Worm (Caenorhabditis elegans) whole organism, L4 larva: ENCODE results near the gene Y116A8B.4.

Source experiments
- F10B5.3 ChIP-seq: sonication (generic microtip); optimal IDR thresholded peaks from 2 replicates; lab custom pipeline; 2016; ENCODE audit warnings: mild to moderate bottlenecking, missing genetic modification characterization, missing compliant biosample characterization
- F37D6.2 ChIP-seq: sonication (generic microtip); optimal IDR thresholded peaks from 2 replicates; lab custom pipeline; 2016; ENCODE audit warnings: mild to moderate bottlenecking, missing genetic modification characterization, missing compliant biosample characterization
- F44E2.7 ChIP-seq: fragments of 200-800 bp; sonication (Bioruptor generic); IDR thresholded peaks from 2 replicates; pipeline ENCODE4 v2.1.2; 2022; ENCODE audit warnings: missing genetic modification characterization, missing compliant biosample characterization
- T26A8.4 ChIP-seq: fragments of 200-800 bp; sonication (Bioruptor generic); IDR thresholded peaks from 2 replicates; pipeline ENCODE4 v1.3.6; 2022; ENCODE audit warnings: missing genetic modification characterization, missing compliant biosample characterization
- ZK546.5 ChIP-seq, 2 experiments: sonication (generic microtip); optimal IDR thresholded peaks; 2 replicates each; lab custom pipeline; 2017; ENCODE audit warnings: missing biosample characterization in 2 of 2, missing genetic modification characterization in 2 of 2
- ama-1 ChIP-seq: fragments of 150-350 bp; optimal IDR thresholded peaks from 2 replicates; lab custom pipeline; 2014; ENCODE audit warnings: inconsistent platforms, mixed read lengths
- arid-1 ChIP-seq: fragments of 200-800 bp; sonication (Bioruptor generic); conservative IDR thresholded peaks from 2 replicates; pipeline ENCODE4 v1.3.6; 2022; ENCODE audit warnings: missing genetic modification reagents, missing genetic modification characterization, missing compliant biosample characterization
- ceh-28 ChIP-seq: fragments of 150-350 bp; optimal IDR thresholded peaks from 2 replicates; lab custom pipeline; 2014; ENCODE audit warnings: missing biosample characterization, missing genetic modification reagents, missing genetic modification characterization
- ceh-32 ChIP-seq: sonication (generic microtip); optimal IDR thresholded peaks from 2 replicates; lab custom pipeline; 2016; ENCODE audit warnings: mild to moderate bottlenecking, missing genetic modification characterization, missing compliant biosample characterization; ENCODE audit not compliant: poor library complexity
- ctbp-1 ChIP-seq: fragments of 200-800 bp; sonication (Bioruptor generic); IDR thresholded peaks from 2 replicates; pipeline ENCODE4 v1.3.6; 2022; ENCODE audit warnings: missing genetic modification reagents, missing genetic modification characterization, missing compliant biosample characterization
- daf-12 ChIP-seq: fragments of 150-350 bp; optimal IDR thresholded peaks from 2 replicates; lab custom pipeline; 2014; ENCODE audit warnings: missing biosample characterization, missing genetic modification reagents, missing genetic modification characterization
- daf-16 ChIP-seq, 3 experiments: sonication (generic microtip); optimal IDR thresholded peaks; 2 replicates each; lab custom pipeline; 2016 to 2017; ENCODE audit warnings: missing genetic modification characterization in 3 of 3, missing genetic modification reagents in 3 of 3, mild to moderate bottlenecking in 2 of 3, missing compliant biosample characterization in 2 of 3, missing biosample characterization in 1 of 3, moderate library complexity in 1 of 3
- daf-19 ChIP-seq: fragments of 200-800 bp; sonication (Bioruptor generic); conservative IDR thresholded peaks from 2 replicates; pipeline ENCODE4 v1.3.6; 2022; ENCODE audit warnings: missing genetic modification characterization, missing compliant biosample characterization
- daf-8 ChIP-seq: fragments of 200-800 bp; sonication (Bioruptor generic); IDR thresholded peaks from 2 replicates; pipeline ENCODE4 v1.3.6; 2022; ENCODE audit warnings: missing genetic modification characterization, missing compliant biosample characterization
- dmd-6 ChIP-seq: fragments of 200-800 bp; sonication (Bioruptor generic); IDR thresholded peaks from 2 replicates; pipeline ENCODE4 v1.3.6; 2022; ENCODE audit warnings: missing genetic modification reagents, missing genetic modification characterization, missing compliant biosample characterization
- dmd-8 ChIP-seq: fragments of 200-800 bp; sonication (Bioruptor generic); IDR thresholded peaks from 2 replicates; pipeline ENCODE4 v1.3.6; 2022; ENCODE audit warnings: missing genetic modification characterization, missing compliant biosample characterization
- dve-1 ChIP-seq: sonication (generic microtip); optimal IDR thresholded peaks from 2 replicates; lab custom pipeline; 2017; ENCODE audit warnings: antibody characterized with exemption, mild to moderate bottlenecking, missing genetic modification characterization, missing compliant biosample characterization; ENCODE audit not compliant: insufficient read depth
- hlh-11 ChIP-seq: fragments of 200-800 bp; sonication (Bioruptor generic); optimal IDR thresholded peaks from 2 replicates; lab custom pipeline; 2018; ENCODE audit warnings: mild to moderate bottlenecking, missing genetic modification characterization, missing compliant biosample characterization
- lin-1 ChIP-seq: fragments of 200-800 bp; sonication (Bioruptor generic); IDR thresholded peaks from 2 replicates; pipeline ENCODE4 v1.3.6; 2022; ENCODE audit warnings: missing genetic modification reagents, missing genetic modification characterization, missing compliant biosample characterization
- lin-13 ChIP-seq: fragments of 150-350 bp; optimal IDR thresholded peaks from 2 replicates; lab custom pipeline; 2014; ENCODE audit warnings: missing biosample characterization, missing genetic modification reagents, missing genetic modification characterization
- lin-38 ChIP-seq: fragments of 200-800 bp; sonication (Bioruptor generic); IDR thresholded peaks from 2 replicates; pipeline ENCODE4 v1.3.6; 2022; ENCODE audit warnings: missing genetic modification reagents, missing genetic modification characterization, missing compliant biosample characterization
- madf-5 ChIP-seq, 2 experiments: fragments of 200-800 bp; sonication (Bioruptor generic); IDR thresholded peaks; 2 replicates each; pipeline ENCODE4 v1.3.6; 2022; ENCODE audit warnings: missing compliant biosample characterization in 2 of 2, missing genetic modification characterization in 2 of 2
- nhr-102 ChIP-seq: sonication (generic microtip); optimal IDR thresholded peaks from 2 replicates; lab custom pipeline; 2016; ENCODE audit warnings: mild to moderate bottlenecking, missing genetic modification characterization, moderate library complexity, missing compliant biosample characterization
- nhr-237 ChIP-seq: sonication (generic microtip); optimal IDR thresholded peaks from 2 replicates; lab custom pipeline; 2017; ENCODE audit warnings: missing biosample characterization, missing genetic modification characterization
- nhr-28 ChIP-seq: fragments of 150-350 bp; optimal IDR thresholded peaks from 2 replicates; lab custom pipeline; 2014; ENCODE audit warnings: missing biosample characterization, missing genetic modification characterization
- nhr-41 ChIP-seq: fragments of 200-800 bp; sonication (Bioruptor generic); IDR thresholded peaks from 2 replicates; pipeline ENCODE4 v1.3.6; 2022; ENCODE audit warnings: missing genetic modification reagents, missing genetic modification characterization, missing compliant biosample characterization
- pha-4 ChIP-seq, 2 experiments: fragments of 150-350 bp in 1 of 2; fragments of 200-800 bp in 1 of 2; sonication (Bioruptor generic) in 1 of 2; IDR thresholded peaks in 1 of 2; optimal IDR thresholded peaks in 1 of 2; 2 replicates each; pipeline versions ENCODE4 v1.3.6 to Lab custom; 2014 to 2022; ENCODE audit warnings: missing genetic modification characterization in 2 of 2, missing genetic modification reagents in 2 of 2, missing biosample characterization in 1 of 2, missing compliant biosample characterization in 1 of 2
- php-3 ChIP-seq: fragments of 200-800 bp; sonication (Bioruptor generic); IDR thresholded peaks from 2 replicates; pipeline ENCODE4 v1.3.6; 2022; ENCODE audit warnings: missing genetic modification reagents, missing genetic modification characterization, missing compliant biosample characterization
- pqm-1 ChIP-seq: sonication (generic microtip); optimal IDR thresholded peaks from 2 replicates; lab custom pipeline; 2017; ENCODE audit warnings: missing biosample characterization, missing genetic modification characterization
- rbr-2 ChIP-seq: sonication (generic microtip); optimal IDR thresholded peaks from 2 replicates; lab custom pipeline; 2016; ENCODE audit warnings: missing genotype, missing genetic modification characterization, missing compliant biosample characterization
- sdz-12 ChIP-seq: fragments of 200-800 bp; sonication (Bioruptor generic); optimal IDR thresholded peaks from 2 replicates; lab custom pipeline; 2018; ENCODE audit warnings: mild to moderate bottlenecking, missing genetic modification characterization, missing compliant biosample characterization
- set-16 ChIP-seq: fragments of 200-800 bp; sonication (Bioruptor generic); IDR thresholded peaks from 2 replicates; pipeline ENCODE4 v1.3.6; 2022; ENCODE audit warnings: missing genetic modification reagents, missing genetic modification characterization, missing compliant biosample characterization
- tag-97 ChIP-seq: fragments of 200-800 bp; sonication (Bioruptor generic); IDR thresholded peaks from 2 replicates; pipeline ENCODE4 v1.3.6; 2022; ENCODE audit warnings: missing genetic modification characterization, missing compliant biosample characterization
- tra-1 ChIP-seq: fragments of 200-800 bp; sonication (Bioruptor generic); IDR thresholded peaks from 2 replicates; pipeline ENCODE4 v1.3.6; 2022; ENCODE audit warnings: missing genetic modification reagents, missing genetic modification characterization, missing compliant biosample characterization
- unc-62 ChIP-seq, 3 experiments: fragments of 150-350 bp in 1 of 3; sonication (generic microtip); optimal IDR thresholded peaks in 2 of 3; peaks in 1 of 3; 1 replicate in 1 of 3; 2 replicates in 2 of 3; lab custom pipeline; 2014 to 2017; ENCODE audit warnings: missing biosample characterization in 3 of 3, missing genetic modification characterization in 3 of 3, missing genetic modification reagents in 3 of 3, missing genotype in 1 of 3
- vab-7 ChIP-seq: fragments of 200-800 bp; sonication (Bioruptor generic); IDR thresholded peaks from 2 replicates; pipeline ENCODE4 v1.3.6; 2022; ENCODE audit warnings: missing genetic modification reagents, missing genetic modification characterization, missing compliant biosample characterization
- zfp-2 ChIP-seq: sonication (generic microtip); optimal IDR thresholded peaks from 2 replicates; lab custom pipeline; 2016; ENCODE audit warnings: mild to moderate bottlenecking, missing genetic modification characterization, missing compliant biosample characterization

Gene Y116A8B.4

ce11 chrIV:17179071-17179470 is 44.5 kb upstream of the Y116A8B.4 start:
- TF ChIP-seq nhr-41 (peak; percentile 34; the same call in 1 of the 2 replicates), arid-1 (GFP tag; lab: Robert Waterston, UW) (no peak), unc-62 (GFP tag; optimal IDR thresholded peaks at IDR 0.05 in 1 of 2; lab: Kevin White, UChicago) (no peak), unc-62 (tag; optimal IDR thresholded peaks at IDR 0.05; lab: Kevin White, UChicago) (no peak), dmd-6 (peak; percentile 78), daf-16 (GFP tag; optimal IDR thresholded peaks at IDR 0.05; lab: Kevin White, UChicago) (no peak), daf-16 (tag; optimal IDR thresholded peaks at IDR 0.05; lab: Kevin White, UChicago) (peak; percentile 31), ceh-28 (tag; lab: Kevin White, UChicago) (no peak), ama-1 (no peak), php-3 (GFP tag; lab: Robert Waterston, UW) (no peak), dve-1 (tag; lab: Kevin White, UChicago) (peak; percentile 14), F10B5.3 (tag; lab: Kevin White, UChicago) (no peak), F37D6.2 (tag; lab: Kevin White, UChicago) (no peak), lin-1 (GFP tag; lab: Robert Waterston, UW) (0 out of 2 replicates have a peak, but pooled peaks have one; percentile 9), ZK546.5 (tag; optimal IDR thresholded peaks at IDR 0.05; lab: Kevin White, UChicago) (no peak), tra-1 (GFP tag; lab: Robert Waterston, UW) (no peak), daf-8 (no peak), pqm-1 (tag; lab: Kevin White, UChicago) (peak; percentile 90), tag-97 (no peak), hlh-11 (tag; lab: Kevin White, UChicago) (peak; percentile 52), nhr-102 (tag; lab: Kevin White, UChicago) (no peak), vab-7 (GFP tag; lab: Robert Waterston, UW) (no peak), daf-12 (no peak), dmd-8 (GFP tag; lab: Robert Waterston, UW) (no peak), nhr-28 (tag; lab: Kevin White, UChicago) (peak; percentile 43), rbr-2 (tag; lab: Kevin White, UChicago) (no peak), lin-13 (GFP tag; lab: Kevin White, UChicago) (no peak), madf-5 (GFP tag; IDR thresholded peaks at IDR 0.05; lab: Robert Waterston, UW) (no peak), nhr-237 (no peak)

ce11 chrIV:17179565-17179964 is 44.0 kb upstream of the Y116A8B.4 start:
- no peak for TF ChIP-seq daf-16 (GFP tag; optimal IDR thresholded peaks at IDR 0.05; lab: Kevin White, UChicago)
- peak; percentile 61 for TF ChIP-seq daf-16 (tag; optimal IDR thresholded peaks at IDR 0.05; lab: Kevin White, UChicago)
- TF ChIP-seq pqm-1 (tag; lab: Kevin White, UChicago): peak; percentile 86
- TF ChIP-seq T26A8.4 (GFP tag; lab: Robert Waterston, UW): no peak

- peak; percentile 26 for TF ChIP-seq sdz-12
- peak; percentile 29 for TF ChIP-seq nhr-102 (tag; lab: Kevin White, UChicago)
- 0 out of 2 replicates have a peak, but pooled peaks have one; percentile 5 for TF ChIP-seq T26A8.4 (GFP tag; lab: Robert Waterston, UW)
- TF ChIP-seq rbr-2 (tag; lab: Kevin White, UChicago): no peak
- TF ChIP-seq pha-4 (GFP tag; IDR thresholded peaks at IDR 0.05; lab: Robert Waterston, UW): peak; percentile 33; the same call in 1 of the 2 replicates
- no peak for TF ChIP-seq pha-4 (tag; optimal IDR thresholded peaks at IDR 0.05; lab: Kevin White, UChicago)
- TF ChIP-seq set-16 (GFP tag; lab: Robert Waterston, UW): peak; percentile 99
- no peak for TF ChIP-seq F44E2.7 (GFP tag; lab: Robert Waterston, UW)
- 0 out of 2 replicates have a peak, but pooled peaks have one; percentile 18 for TF ChIP-seq arid-1 (GFP tag; lab: Robert Waterston, UW)
Observed at ce11 chrIV:17183032-17183608, 40.5 kb upstream of the Y116A8B.4 start.

ce11 chrIV:17183629-17184028 is 39.9 kb upstream of the Y116A8B.4 start, which contains the start of gene col-138:
Gene col-138 (minus strand): TSS chrIV:17183729.
- TF ChIP-seq ctbp-1 (GFP tag; lab: Robert Waterston, UW): 0 out of 2 replicates have a peak, but pooled peaks have one; percentile 13
- TF ChIP-seq zfp-2 (tag; lab: Kevin White, UChicago): no peak
- TF ChIP-seq ceh-32 (tag; lab: Kevin White, UChicago): no peak
- TF ChIP-seq T26A8.4 (GFP tag; lab: Robert Waterston, UW): peak; percentile 50; the same call in 1 of the 2 replicates
- no peak for TF ChIP-seq daf-19 (GFP tag; lab: Robert Waterston, UW)
- TF ChIP-seq lin-38: no peak
